Fruit fly (Drosophila melanogaster): ENCODE results near the gene rdx.

DNA sequence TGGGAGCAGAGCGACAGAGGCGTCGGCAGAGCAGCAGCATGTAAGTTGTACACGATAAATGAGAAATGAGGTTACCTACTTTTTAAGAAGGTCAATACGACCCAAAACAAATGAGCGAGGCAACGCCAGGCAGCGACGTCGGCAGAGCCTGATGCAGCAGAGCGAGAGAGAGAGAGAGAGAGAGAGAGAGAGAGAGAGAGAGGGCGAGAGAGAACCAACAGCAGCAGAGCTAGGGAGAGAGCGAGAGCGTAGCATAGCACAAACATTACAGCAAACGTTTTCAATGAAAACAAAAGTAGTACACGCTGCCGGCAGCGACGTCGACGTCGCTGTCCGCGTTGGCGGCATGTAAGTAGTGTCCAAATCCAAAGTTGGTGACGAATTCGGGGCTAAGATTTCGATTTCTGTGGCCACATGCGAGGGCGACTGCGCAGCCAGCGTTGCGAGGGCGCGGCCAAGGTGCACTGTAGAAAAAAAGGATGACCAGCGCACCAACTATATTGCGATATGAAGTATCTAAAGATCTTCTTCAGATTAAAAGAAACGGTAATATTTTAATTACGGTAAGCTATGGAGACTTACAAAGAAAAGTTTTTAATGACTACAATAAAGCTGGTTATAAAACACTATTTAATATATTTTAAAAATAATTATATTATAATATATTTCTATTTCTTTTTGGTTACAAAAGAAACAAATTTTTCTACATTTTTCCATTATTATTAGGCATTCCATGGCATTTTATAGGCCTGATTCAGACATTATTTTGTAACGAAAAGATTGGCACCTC is 14.0 kb downstream of the rdx start:
- TF ChIP-seq psq (optimal IDR thresholded peaks at IDR 0.05) (no peak), h (optimal IDR thresholded peaks at IDR 0.05) (no peak)

Measured in Kc167 (cell line).